Worm (Caenorhabditis elegans) whole organism, L4 larva: ENCODE data around the gene C25E10.11.

ENCODE experiments used
- aly-2 ChIP-seq: sonication (generic microtip); optimal IDR thresholded peaks from 2 replicates; lab custom pipeline; 2018; ENCODE audit warnings: missing biosample characterization, missing genetic modification characterization
- ama-1 ChIP-seq: fragments of 150-350 bp; optimal IDR thresholded peaks from 2 replicates; lab custom pipeline; 2014; ENCODE audit warnings: inconsistent platforms, mixed read lengths
- attf-4 ChIP-seq: sonication (generic microtip); optimal IDR thresholded peaks from 3 replicates; lab custom pipeline; 2017; ENCODE audit warnings: missing biosample characterization, missing genetic modification characterization
- ceh-28 ChIP-seq: fragments of 150-350 bp; optimal IDR thresholded peaks from 2 replicates; lab custom pipeline; 2014; ENCODE audit warnings: missing biosample characterization, missing genetic modification reagents, missing genetic modification characterization
- ceh-32 ChIP-seq: sonication (generic microtip); optimal IDR thresholded peaks from 2 replicates; lab custom pipeline; 2016; ENCODE audit warnings: mild to moderate bottlenecking, missing genetic modification characterization, missing compliant biosample characterization; ENCODE audit not compliant: poor library complexity
- dpl-1 ChIP-seq: fragments of 150-350 bp; optimal IDR thresholded peaks from 2 replicates; lab custom pipeline; 2014; ENCODE audit warnings: missing biosample characterization, missing genetic modification reagents, missing genetic modification characterization
- lim-7 ChIP-seq: fragments of 200-800 bp; sonication (Bioruptor generic); IDR thresholded peaks from 2 replicates; pipeline ENCODE4 v1.3.6; 2022; ENCODE audit warnings: missing genetic modification characterization, missing compliant biosample characterization
- lin-1 ChIP-seq: fragments of 200-800 bp; sonication (Bioruptor generic); IDR thresholded peaks from 2 replicates; pipeline ENCODE4 v1.3.6; 2022; ENCODE audit warnings: missing genetic modification reagents, missing genetic modification characterization, missing compliant biosample characterization
- skn-1 ChIP-seq: fragments of 150-350 bp; optimal IDR thresholded peaks from 2 replicates; lab custom pipeline; 2014; ENCODE audit warnings: missing biosample characterization, missing genetic modification characterization
- tra-1 ChIP-seq: fragments of 200-800 bp; sonication (Bioruptor generic); IDR thresholded peaks from 2 replicates; pipeline ENCODE4 v1.3.6; 2022; ENCODE audit warnings: missing genetic modification reagents, missing genetic modification characterization, missing compliant biosample characterization
- unc-39 ChIP-seq: sonication (generic microtip); optimal IDR thresholded peaks from 2 replicates; lab custom pipeline; 2017; ENCODE audit warnings: missing biosample characterization, missing genetic modification characterization
- unc-62 ChIP-seq, 3 experiments: fragments of 150-350 bp in 1 of 3; sonication (generic microtip); optimal IDR thresholded peaks in 2 of 3; peaks in 1 of 3; 1 replicate in 1 of 3; 2 replicates in 2 of 3; lab custom pipeline; 2014 to 2017; ENCODE audit warnings: missing biosample characterization in 3 of 3, missing genetic modification characterization in 3 of 3, missing genetic modification reagents in 3 of 3, missing genotype in 1 of 3
- ztf-11 ChIP-seq: fragments of 150-350 bp; optimal IDR thresholded peaks from 2 replicates; lab custom pipeline; 2014; ENCODE audit warnings: missing biosample characterization, missing genetic modification characterization

- TF ChIP-seq unc-62 (GFP tag; optimal IDR thresholded peaks at IDR 0.05 in 1 of 2; lab: Kevin White, UChicago) (no peak), unc-62 (tag; optimal IDR thresholded peaks at IDR 0.05; lab: Kevin White, UChicago) (no peak), dpl-1 (GFP tag; lab: Kevin White, UChicago) (no peak), aly-2 (no peak), lin-1 (GFP tag; lab: Robert Waterston, UW) (no peak), ama-1 (no peak), lim-7 (GFP tag; lab: Robert Waterston, UW) (no peak), ceh-28 (tag; lab: Kevin White, UChicago) (no peak), unc-39 (tag; lab: Kevin White, UChicago) (no peak), skn-1 (tag; lab: Kevin White, UChicago) (no peak), ceh-32 (tag; lab: Kevin White, UChicago) (no peak), tra-1 (no peak), attf-4 (no peak), ztf-11 (tag; lab: Kevin White, UChicago) (no peak)
These were observed 2.3 kb downstream of the C25E10.11 start, which contains the start of gene C25E10.10 for ce11 chrV:9056253-9056652.
